Fruit fly (Drosophila melanogaster) whole organism, prepupa: Measurements from ENCODE around the gene CG7523.

Experiments used
- Blimp-1 ChIP-seq: fragments of 200-800 bp; sonication (Bioruptor generic); optimal IDR thresholded peaks from 3 replicates; lab custom pipeline; 2017; ENCODE audit warnings: missing biosample characterization, missing genetic modification characterization, mild to moderate bottlenecking, moderate library complexity, missing genetic modification reagents
- CG11762 ChIP-seq: fragments of 200-800 bp; sonication (Bioruptor generic); optimal IDR thresholded peaks from 3 replicates; lab custom pipeline; 2016; ENCODE audit warnings: missing biosample characterization, missing genetic modification characterization; ENCODE audit not compliant: insufficient read depth
- CG1621 ChIP-seq: fragments of 200-800 bp; sonication (Bioruptor generic); optimal IDR thresholded peaks from 3 replicates; lab custom pipeline; 2018; ENCODE audit warnings: missing biosample characterization, mild to moderate bottlenecking, missing genetic modification characterization
- CG16779 ChIP-seq: fragments of 200-800 bp; sonication (Bioruptor generic); optimal IDR thresholded peaks from 3 replicates; lab custom pipeline; 2017; ENCODE audit warnings: missing biosample characterization, mild to moderate bottlenecking, missing genetic modification characterization
- CG3032 ChIP-seq: fragments of 200-800 bp; optimal IDR thresholded peaks from 2 replicates; lab custom pipeline; 2019; ENCODE audit warnings: missing biosample characterization, mild to moderate bottlenecking, missing genetic modification characterization, moderate library complexity
- CG34406 ChIP-seq: fragments of 200-800 bp; sonication (Bioruptor generic); optimal IDR thresholded peaks from 3 replicates; lab custom pipeline; 2016; ENCODE audit warnings: missing biosample characterization, missing genetic modification characterization
- CG3919 ChIP-seq: fragments of 200-800 bp; sonication (Bioruptor generic); optimal IDR thresholded peaks from 3 replicates; lab custom pipeline; 2016; ENCODE audit warnings: missing biosample characterization, missing genetic modification characterization
- CG4318 ChIP-seq: fragments of 200-800 bp; sonication (Bioruptor generic); optimal IDR thresholded peaks from 3 replicates; lab custom pipeline; 2017; ENCODE audit warnings: missing biosample characterization, mild to moderate bottlenecking, missing genetic modification characterization
- CG6163 ChIP-seq: fragments of 200-800 bp; sonication (Bioruptor generic); IDR thresholded peaks from 3 replicates; pipeline ENCODE4 v1.3.6; 2022; ENCODE audit warnings: missing biosample characterization, missing genetic modification characterization
- CG6276 ChIP-seq: fragments of 200-800 bp; sonication (Bioruptor generic); optimal IDR thresholded peaks from 2 replicates; lab custom pipeline; 2017; ENCODE audit warnings: missing biosample characterization, mild to moderate bottlenecking, missing genetic modification characterization
- CG6808 ChIP-seq: fragments of 200-800 bp; sonication (Bioruptor generic); optimal IDR thresholded peaks from 3 replicates; lab custom pipeline; 2017; ENCODE audit warnings: missing biosample characterization, missing genetic modification characterization, mild to moderate bottlenecking, moderate library complexity, missing genetic modification reagents
- CG6854 ChIP-seq: fragments of 200-800 bp; sonication (Bioruptor generic); optimal IDR thresholded peaks from 2 replicates; lab custom pipeline; 2017; ENCODE audit warnings: missing biosample characterization, mild to moderate bottlenecking, missing genetic modification characterization
- CG7368 ChIP-seq: fragments of 200-800 bp; sonication (Bioruptor generic); optimal IDR thresholded peaks from 3 replicates; lab custom pipeline; 2016; ENCODE audit warnings: missing biosample characterization, missing genetic modification characterization
- CG8319 ChIP-seq: fragments of 200-800 bp; sonication (Bioruptor generic); optimal IDR thresholded peaks from 3 replicates; lab custom pipeline; 2016; ENCODE audit warnings: missing biosample characterization, missing genetic modification characterization
- CG8632 ChIP-seq: fragments of 200-800 bp; sonication (Bioruptor generic); optimal IDR thresholded peaks from 3 replicates; lab custom pipeline; 2016; ENCODE audit warnings: missing biosample characterization, missing genetic modification characterization
- CG9139 ChIP-seq: fragments of 200-800 bp; sonication (Bioruptor generic); optimal IDR thresholded peaks from 3 replicates; lab custom pipeline; 2017; ENCODE audit warnings: missing biosample characterization, mild to moderate bottlenecking, missing genetic modification characterization
- Eip75B ChIP-seq: fragments of 200-800 bp; sonication (Bioruptor generic); optimal IDR thresholded peaks from 3 replicates; lab custom pipeline; 2016; ENCODE audit warnings: missing biosample characterization, missing genetic modification characterization
- Eip78C ChIP-seq: fragments of 200-800 bp; sonication (Bioruptor generic); peaks from one replicate; lab custom pipeline; 2016; ENCODE audit warnings: missing biosample characterization, missing genetic modification characterization
- Eip93F ChIP-seq: fragments of 200-800 bp; sonication (Bioruptor generic); optimal IDR thresholded peaks from 2 replicates; lab custom pipeline; 2016; ENCODE audit warnings: missing biosample characterization, mild to moderate bottlenecking, missing genetic modification characterization
- Ets96B ChIP-seq: fragments of 200-800 bp; optimal IDR thresholded peaks from 2 replicates; lab custom pipeline; 2019; ENCODE audit warnings: missing biosample characterization, mild to moderate bottlenecking, missing genetic modification characterization, moderate library complexity
- Gug ChIP-seq: fragments of 200-800 bp; sonication (Bioruptor generic); IDR thresholded peaks from 2 replicates; pipeline ENCODE4 v1.3.6; 2022; ENCODE audit warnings: missing biosample characterization, missing genetic modification characterization
- Hr38 ChIP-seq: sonication (Bioruptor generic); optimal IDR thresholded peaks from 2 replicates; lab custom pipeline; 2016; ENCODE audit warnings: missing biosample characterization, missing genetic modification characterization
- Lpt ChIP-seq: fragments of 200-800 bp; sonication (Bioruptor generic); optimal IDR thresholded peaks from 3 replicates; lab custom pipeline; 2016; ENCODE audit warnings: missing biosample characterization, missing genetic modification characterization
- OdsH ChIP-seq: fragments of 200-800 bp; sonication (Bioruptor generic); optimal IDR thresholded peaks from 3 replicates; lab custom pipeline; 2016; ENCODE audit warnings: missing biosample characterization, missing genetic modification characterization
- Smox ChIP-seq: fragments of 200-800 bp; sonication (Bioruptor generic); optimal IDR thresholded peaks from 3 replicates; lab custom pipeline; 2016; ENCODE audit warnings: missing biosample characterization, missing genetic modification characterization
- Sox102F ChIP-seq: fragments of 200-800 bp; sonication (Bioruptor generic); optimal IDR thresholded peaks from 2 replicates; lab custom pipeline; 2016; ENCODE audit warnings: missing biosample characterization, mild to moderate bottlenecking, missing genetic modification characterization
- Sox14 ChIP-seq: fragments of 200-800 bp; sonication (Bioruptor generic); optimal IDR thresholded peaks from 3 replicates; lab custom pipeline; 2016; ENCODE audit warnings: missing biosample characterization, missing genetic modification characterization
- achi ChIP-seq: fragments of 200-800 bp; sonication (Bioruptor generic); optimal IDR thresholded peaks from 3 replicates; lab custom pipeline; 2016; ENCODE audit warnings: missing biosample characterization, missing genetic modification characterization
- dac ChIP-seq: fragments of 200-800 bp; sonication (Bioruptor generic); optimal IDR thresholded peaks from 2 replicates; lab custom pipeline; 2017; ENCODE audit warnings: missing biosample characterization, mild to moderate bottlenecking, missing genetic modification characterization
- dsx ChIP-seq: fragments of 200-800 bp; optimal IDR thresholded peaks from 3 replicates; lab custom pipeline; 2019; ENCODE audit warnings: missing biosample characterization, mild to moderate bottlenecking, missing genetic modification characterization, moderate library complexity; ENCODE audit not compliant: poor library complexity, severe bottlenecking
- eg ChIP-seq: fragments of 200-800 bp; sonication (Bioruptor generic); IDR thresholded peaks from 3 replicates; pipeline ENCODE4 v1.3.6; 2022; ENCODE audit warnings: missing biosample characterization, missing genetic modification characterization
- esn ChIP-seq: fragments of 200-800 bp; sonication (Bioruptor generic); optimal IDR thresholded peaks from 2 replicates; lab custom pipeline; 2016; ENCODE audit warnings: missing biosample characterization, mild to moderate bottlenecking, missing genetic modification characterization, moderate library complexity
- fd59A ChIP-seq: fragments of 200-800 bp; sonication (Bioruptor generic); optimal IDR thresholded peaks from 2 replicates; lab custom pipeline; 2017; ENCODE audit warnings: missing biosample characterization, mild to moderate bottlenecking, missing genetic modification characterization, missing genetic modification reagents
- fd85E ChIP-seq: fragments of 200-800 bp; sonication (Bioruptor generic); optimal IDR thresholded peaks from 3 replicates; lab custom pipeline; 2016; ENCODE audit warnings: missing biosample characterization, missing genetic modification characterization
- fkh ChIP-seq: fragments of 200-800 bp; sonication (Bioruptor generic); optimal IDR thresholded peaks from 3 replicates; lab custom pipeline; 2017; ENCODE audit warnings: missing biosample characterization, mild to moderate bottlenecking, missing genetic modification characterization, moderate library complexity
- net ChIP-seq: fragments of 200-800 bp; sonication (Bioruptor generic); optimal IDR thresholded peaks from 3 replicates; lab custom pipeline; 2016; ENCODE audit warnings: missing biosample characterization, missing genetic modification characterization
- pdm3 ChIP-seq: fragments of 200-800 bp; sonication (Bioruptor generic); optimal IDR thresholded peaks from 3 replicates; lab custom pipeline; 2016; ENCODE audit warnings: missing biosample characterization, missing genetic modification characterization
- salr ChIP-seq, 2 experiments: fragments of 200-800 bp; sonication (Bioruptor generic); optimal IDR thresholded peaks; 3 replicates each; lab custom pipeline; 2016 to 2018; ENCODE audit warnings: missing biosample characterization in 2 of 2, missing genetic modification characterization in 2 of 2, mild to moderate bottlenecking in 1 of 2
- spab ChIP-seq: fragments of 200-800 bp; sonication (Bioruptor generic); optimal IDR thresholded peaks from 2 replicates; lab custom pipeline; 2017; ENCODE audit warnings: missing biosample characterization, mild to moderate bottlenecking, missing genetic modification characterization, missing genetic modification reagents
- ss ChIP-seq, 2 experiments: fragments of 200-800 bp; sonication (Bioruptor generic); optimal IDR thresholded peaks; 2 replicates in 1 of 2; 3 replicates in 1 of 2; lab custom pipeline; 2017 to 2018; ENCODE audit warnings: mild to moderate bottlenecking in 2 of 2, missing biosample characterization in 2 of 2, missing genetic modification characterization in 2 of 2, moderate library complexity in 1 of 2
- topi ChIP-seq: fragments of 200-800 bp; sonication (Bioruptor generic); optimal IDR thresholded peaks from 3 replicates; lab custom pipeline; 2016; ENCODE audit warnings: missing biosample characterization, missing genetic modification characterization
- vri ChIP-seq: fragments of 200-800 bp; sonication (Bioruptor generic); optimal IDR thresholded peaks from 3 replicates; lab custom pipeline; 2016; ENCODE audit warnings: missing biosample characterization, mild to moderate bottlenecking, missing genetic modification characterization

CG7523 gene

dm6 chr3R:17712623-17713521 is 42.2 kb upstream of the CG7523 start (continued):
- TF ChIP-seq dsx (GFP tag; lab: Kevin White, UChicago) (peak; percentile 27), OdsH (GFP tag; lab: Kevin White, UChicago) (no peak), CG6276 (GFP tag; lab: Kevin White, UChicago) (no peak), CG34406 (GFP tag; lab: Kevin White, UChicago) (no peak), fd59A (GFP tag; lab: Kevin White, UChicago) (no peak), eg (GFP tag; lab: Robert Waterston, UW) (peak; percentile 42; the same call in 1 of the 3 replicates), achi (GFP tag; lab: Kevin White, UChicago) (no peak), CG11762 (no peak), fkh (GFP tag; lab: Kevin White, UChicago) (peak; percentile 71), dac (GFP tag; lab: Kevin White, UChicago) (no peak), pdm3 (no peak), CG6854 (no peak), CG8632 (no peak), Smox (GFP tag; lab: Kevin White, UChicago) (no peak), salr (GFP tag; optimal IDR thresholded peaks at IDR 0.05; lab: Kevin White, UChicago) (no peak), Eip78C (peak; percentile 53), esn (GFP tag; lab: Kevin White, UChicago) (peak; percentile 9), Eip75B (GFP tag; lab: Kevin White, UChicago) (peak; percentile 20), ss (GFP tag; optimal IDR thresholded peaks at IDR 0.05; lab: Kevin White, UChicago) (peak; percentile 7 to 44), CG3032 (tag; lab: Kevin White, UChicago) (no peak), vri (GFP tag; lab: Kevin White, UChicago) (peak; percentile 63), spab (GFP tag; lab: Kevin White, UChicago) (no peak), CG1621 (no peak)

- TF ChIP-seq Sox14 (GFP tag; lab: Kevin White, UChicago), result no peak
- TF ChIP-seq dsx (GFP tag; lab: Kevin White, UChicago), result peak; percentile 52
- no peak for TF ChIP-seq Smox (GFP tag; lab: Kevin White, UChicago)
- no peak for TF ChIP-seq ss (GFP tag; optimal IDR thresholded peaks at IDR 0.05; lab: Kevin White, UChicago)
- no peak for TF ChIP-seq Ets96B (tag; lab: Kevin White, UChicago)
Measured at dm6 chr3R:17711646-17711975, 40.9 kb upstream of the CG7523 start.

- TF ChIP-seq Lpt (GFP tag; lab: Kevin White, UChicago) (no peak), vri (GFP tag; lab: Kevin White, UChicago) (peak; percentile 77), Hr38 (no peak), Sox102F (GFP tag; lab: Kevin White, UChicago) (no peak), CG9139 (GFP tag; lab: Kevin White, UChicago) (peak; percentile 24), CG16779 (tag; lab: Kevin White, UChicago) (peak; percentile 33), CG8319 (no peak), Blimp-1 (no peak), Gug (GFP tag; lab: Robert Waterston, UW) (no peak), Sox14 (GFP tag; lab: Kevin White, UChicago) (no peak), topi (GFP tag; lab: Kevin White, UChicago) (no peak), CG4318 (GFP tag; lab: Kevin White, UChicago) (no peak), CG6163 (peak; percentile 38; the same call in 1 of the 3 replicates), CG7368 (GFP tag; lab: Kevin White, UChicago) (no peak), CG6276 (GFP tag; lab: Kevin White, UChicago) (no peak), CG6854 (peak; percentile 63), pdm3 (no peak), fd85E (GFP tag; lab: Kevin White, UChicago) (no peak), Eip75B (GFP tag; lab: Kevin White, UChicago) (peak; percentile 17), Eip78C (peak; percentile 59), net (GFP tag; lab: Kevin White, UChicago) (peak; percentile 1), CG6808 (peak; percentile 64), CG8632 (no peak), CG1621 (peak; percentile 20), CG3919 (GFP tag; lab: Kevin White, UChicago) (no peak), Eip93F (GFP tag; lab: Kevin White, UChicago) (no peak), dac (GFP tag; lab: Kevin White, UChicago) (no peak), Smox (GFP tag; lab: Kevin White, UChicago) (no peak), spab (GFP tag; lab: Kevin White, UChicago) (no peak), achi (GFP tag; lab: Kevin White, UChicago) (no peak)
Measured at dm6 chr3R:17710900-17711645, 40.4 kb upstream of the CG7523 start.
